Worm (Caenorhabditis elegans) whole organism, late embryonic: ENCODE measurements around the gene C29F9.6.

Source experiments
- ama-1 ChIP-seq: fragments of 150-350 bp; optimal IDR thresholded peaks from 2 replicates; lab custom pipeline; 2014
- ceh-22 ChIP-seq: sonication (generic microtip); optimal IDR thresholded peaks from 2 replicates; lab custom pipeline; 2017; ENCODE audit warnings: missing biosample characterization, missing genetic modification characterization
- ceh-30 ChIP-seq: fragments of 150-350 bp; optimal IDR thresholded peaks from 2 replicates; lab custom pipeline; 2014; ENCODE audit warnings: missing biosample characterization, missing genetic modification characterization
- dmd-4 ChIP-seq: sonication (generic microtip); optimal IDR thresholded peaks from 2 replicates; lab custom pipeline; 2016; ENCODE audit warnings: borderline replicate concordance, missing genetic modification characterization, missing compliant biosample characterization
- ets-4 ChIP-seq: sonication (generic microtip); optimal IDR thresholded peaks from 2 replicates; lab custom pipeline; 2016; ENCODE audit warnings: missing genetic modification characterization, missing compliant biosample characterization
- hlh-13 ChIP-seq: fragments of 200-800 bp; sonication (Bioruptor generic); optimal IDR thresholded peaks from 2 replicates; lab custom pipeline; 2018; ENCODE audit warnings: mild to moderate bottlenecking, missing genetic modification characterization, missing compliant biosample characterization
- hlh-30 ChIP-seq: sonication (generic microtip); optimal IDR thresholded peaks from 2 replicates; lab custom pipeline; 2017; ENCODE audit warnings: antibody characterized with exemption, missing genetic modification characterization, missing compliant biosample characterization; ENCODE audit not compliant: insufficient read depth
- madf-2 ChIP-seq: sonication (generic microtip); optimal IDR thresholded peaks from 2 replicates; lab custom pipeline; 2017; ENCODE audit warnings: missing genetic modification characterization, missing compliant biosample characterization
- nfya-1 ChIP-seq: sonication (generic microtip); optimal IDR thresholded peaks from 2 replicates; lab custom pipeline; 2017; ENCODE audit warnings: missing genetic modification characterization, mild to moderate bottlenecking, missing compliant biosample characterization, antibody characterized with exemption, moderate library complexity
- pha-4 ChIP-seq: fragments of 150-350 bp; optimal IDR thresholded peaks from 2 replicates; lab custom pipeline; 2018; ENCODE audit warnings: missing biosample characterization, missing genetic modification reagents, missing genetic modification characterization
- syd-9 ChIP-seq: sonication (generic microtip); optimal IDR thresholded peaks from 2 replicates; lab custom pipeline; 2016; ENCODE audit warnings: mild to moderate bottlenecking, missing genetic modification characterization, moderate library complexity, missing compliant biosample characterization
- ztf-16 ChIP-seq: sonication (generic microtip); optimal IDR thresholded peaks from 2 replicates; lab custom pipeline; 2017; ENCODE audit warnings: missing genetic modification characterization, missing compliant biosample characterization

DNA sequence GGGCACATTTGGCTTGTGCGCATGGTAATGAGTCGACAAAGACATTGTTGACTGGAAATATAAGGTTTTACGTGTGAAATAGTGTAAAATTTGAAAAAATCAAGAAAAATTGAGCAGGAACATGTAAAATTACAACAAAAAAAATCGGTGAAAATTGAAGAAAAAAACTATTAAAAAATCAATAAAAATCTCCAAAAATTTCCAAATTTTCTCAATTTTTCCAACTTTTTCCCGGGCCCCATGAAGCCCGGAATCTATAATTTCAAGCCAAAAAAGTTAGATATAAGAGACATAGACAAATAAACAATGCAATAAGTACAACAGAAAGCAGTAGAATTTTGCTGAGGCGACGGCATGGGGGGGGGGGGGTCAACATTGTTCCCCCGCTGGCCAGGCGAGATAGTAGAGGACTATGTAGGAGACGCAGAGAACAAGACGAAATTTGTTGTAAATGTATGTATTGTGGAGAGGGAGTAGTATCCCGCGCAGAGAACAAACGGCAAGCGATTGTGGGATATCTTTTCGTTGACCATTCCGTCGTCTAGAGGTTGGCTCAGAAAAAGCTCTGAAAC lies 19.9 kb upstream of the C29F9.6 start, which contains the start of gene pat-4:
- no peak for TF ChIP-seq dmd-4 (tag; lab: Kevin White, UChicago)
- no peak for TF ChIP-seq ets-4 (tag; lab: Kevin White, UChicago)
- no peak for TF ChIP-seq madf-2 (tag; lab: Kevin White, UChicago)
- TF ChIP-seq hlh-30 (tag; lab: Kevin White, UChicago): no peak
- no peak for TF ChIP-seq ceh-30 (tag; lab: Kevin White, UChicago)
- TF ChIP-seq syd-9: no peak
- no peak for TF ChIP-seq pha-4 (tag; lab: Kevin White, UChicago)
- no peak for TF ChIP-seq hlh-13 (GFP tag; lab: Kevin White, UChicago)
- no peak for TF ChIP-seq ceh-22 (tag; lab: Kevin White, UChicago)
- no peak for TF ChIP-seq ztf-16 (tag; lab: Kevin White, UChicago)
- peak; percentile 24 for TF ChIP-seq nfya-1 (tag; lab: Kevin White, UChicago)
- TF ChIP-seq ama-1: no peak
